Worm (Caenorhabditis elegans) whole organism, late embryonic: Measurements from ENCODE around the gene ace-3.

Experiments
- C38D4.7 ChIP-seq: fragments of 200-800 bp; sonication (Bioruptor generic); optimal IDR thresholded peaks from 2 replicates; lab custom pipeline; 2018; ENCODE audit warnings: mild to moderate bottlenecking, missing genetic modification characterization, moderate library complexity, missing compliant biosample characterization
- F13H6.1 ChIP-seq: sonication (generic microtip); optimal IDR thresholded peaks from 2 replicates; lab custom pipeline; 2016; ENCODE audit warnings: missing genetic modification characterization, missing compliant biosample characterization
- K02D7.2 ChIP-seq: sonication (generic microtip); optimal IDR thresholded peaks from 2 replicates; lab custom pipeline; 2017; ENCODE audit warnings: mild to moderate bottlenecking, missing genetic modification characterization, missing compliant biosample characterization
- T23F11.4 ChIP-seq: fragments of 200-800 bp; sonication (Bioruptor generic); optimal IDR thresholded peaks from 2 replicates; lab custom pipeline; 2018; ENCODE audit warnings: mild to moderate bottlenecking, missing genetic modification characterization, missing compliant biosample characterization
- Y22D7AL.16 ChIP-seq: sonication (generic microtip); optimal IDR thresholded peaks from 2 replicates; lab custom pipeline; 2016; ENCODE audit warnings: missing genetic modification characterization, missing compliant biosample characterization
- ahr-1 ChIP-seq: sonication (generic microtip); optimal IDR thresholded peaks from 2 replicates; lab custom pipeline; 2016; ENCODE audit warnings: missing genetic modification characterization, missing compliant biosample characterization
- ceh-18 ChIP-seq: sonication (generic microtip); optimal IDR thresholded peaks from 2 replicates; lab custom pipeline; 2016; ENCODE audit warnings: missing genetic modification characterization, missing compliant biosample characterization
- ceh-2 ChIP-seq: sonication (generic microtip); optimal IDR thresholded peaks from 2 replicates; lab custom pipeline; 2016; ENCODE audit warnings: missing genotype, missing genetic modification characterization, missing compliant biosample characterization
- ceh-22 ChIP-seq: sonication (generic microtip); optimal IDR thresholded peaks from 2 replicates; lab custom pipeline; 2017; ENCODE audit warnings: missing biosample characterization, missing genetic modification characterization
- ceh-24 ChIP-seq: sonication (generic microtip); optimal IDR thresholded peaks from 2 replicates; lab custom pipeline; 2016; ENCODE audit warnings: mild to moderate bottlenecking, missing genetic modification characterization, missing compliant biosample characterization
- ceh-31 ChIP-seq: sonication (generic microtip); optimal IDR thresholded peaks from 2 replicates; lab custom pipeline; 2016; ENCODE audit warnings: missing genetic modification characterization, missing compliant biosample characterization
- ceh-34 ChIP-seq: sonication (generic microtip); optimal IDR thresholded peaks from 2 replicates; lab custom pipeline; 2016; ENCODE audit warnings: mild to moderate bottlenecking, missing genetic modification characterization, missing compliant biosample characterization
- ceh-9 ChIP-seq: sonication (generic microtip); optimal IDR thresholded peaks from 2 replicates; lab custom pipeline; 2016; ENCODE audit warnings: mild to moderate bottlenecking, missing genetic modification characterization, inconsistent platforms, missing compliant biosample characterization
- che-1 ChIP-seq: sonication (generic microtip); optimal IDR thresholded peaks from 2 replicates; lab custom pipeline; 2016; ENCODE audit warnings: mild to moderate bottlenecking, missing genetic modification characterization, missing compliant biosample characterization
- elt-4 ChIP-seq: sonication (generic microtip); optimal IDR thresholded peaks from 2 replicates; lab custom pipeline; 2016; ENCODE audit warnings: missing genetic modification characterization, missing compliant biosample characterization
- eyg-1 ChIP-seq: sonication (generic microtip); optimal IDR thresholded peaks from 2 replicates; lab custom pipeline; 2016; ENCODE audit warnings: missing genotype, missing genetic modification characterization, missing compliant biosample characterization
- fkh-10 ChIP-seq: fragments of 150-350 bp; optimal IDR thresholded peaks from 2 replicates; lab custom pipeline; 2014; ENCODE audit warnings: missing biosample characterization, missing genetic modification reagents, missing genetic modification characterization
- hlh-30 ChIP-seq: sonication (generic microtip); optimal IDR thresholded peaks from 2 replicates; lab custom pipeline; 2017; ENCODE audit warnings: antibody characterized with exemption, missing genetic modification characterization, missing compliant biosample characterization; ENCODE audit not compliant: insufficient read depth
- madf-2 ChIP-seq: sonication (generic microtip); optimal IDR thresholded peaks from 2 replicates; lab custom pipeline; 2017; ENCODE audit warnings: missing genetic modification characterization, missing compliant biosample characterization
- nfya-1 ChIP-seq: sonication (generic microtip); optimal IDR thresholded peaks from 2 replicates; lab custom pipeline; 2017; ENCODE audit warnings: missing genetic modification characterization, mild to moderate bottlenecking, missing compliant biosample characterization, antibody characterized with exemption, moderate library complexity
- npax-4 ChIP-seq: sonication (generic microtip); optimal IDR thresholded peaks from 2 replicates; lab custom pipeline; 2016; ENCODE audit warnings: missing genetic modification characterization, missing compliant biosample characterization
- pag-3 ChIP-seq: sonication (generic microtip); optimal IDR thresholded peaks from 2 replicates; lab custom pipeline; 2016; ENCODE audit warnings: missing compliant biosample characterization, missing genetic modification characterization, borderline replicate concordance
- pax-1 ChIP-seq: fragments of 150-350 bp; optimal IDR thresholded peaks from 2 replicates; lab custom pipeline; 2014; ENCODE audit warnings: missing biosample characterization, missing genetic modification characterization
- pha-2 ChIP-seq: sonication (generic microtip); optimal IDR thresholded peaks from 2 replicates; lab custom pipeline; 2017; ENCODE audit warnings: mild to moderate bottlenecking, missing genetic modification characterization, missing compliant biosample characterization
- pha-4 ChIP-seq: fragments of 150-350 bp; optimal IDR thresholded peaks from 2 replicates; lab custom pipeline; 2018; ENCODE audit warnings: missing biosample characterization, missing genetic modification reagents, missing genetic modification characterization
- pqm-1 ChIP-seq: sonication (generic microtip); optimal IDR thresholded peaks from 2 replicates; lab custom pipeline; 2016; ENCODE audit warnings: missing genetic modification characterization, missing compliant biosample characterization
- ref-2 ChIP-seq: sonication (generic microtip); optimal IDR thresholded peaks from 2 replicates; lab custom pipeline; 2016; ENCODE audit warnings: missing genetic modification characterization, missing compliant biosample characterization
- sdc-2 ChIP-seq: sonication (generic microtip); optimal IDR thresholded peaks from 2 replicates; lab custom pipeline; 2016; ENCODE audit warnings: missing genotype, missing genetic modification characterization, missing compliant biosample characterization
- sox-2 ChIP-seq: fragments of 200-800 bp; sonication (Bioruptor generic); IDR thresholded peaks from 2 replicates; pipeline ENCODE4 v1.3.6; 2022; ENCODE audit warnings: missing genetic modification reagents, missing genetic modification characterization, missing compliant biosample characterization
- sox-4 ChIP-seq: sonication (generic microtip); optimal IDR thresholded peaks from 2 replicates; lab custom pipeline; 2017; ENCODE audit warnings: mild to moderate bottlenecking, missing genetic modification characterization, inconsistent platforms, missing compliant biosample characterization
- ttx-3 ChIP-seq: sonication (generic microtip); optimal IDR thresholded peaks from 2 replicates; lab custom pipeline; 2016; ENCODE audit warnings: missing genetic modification reagents, missing genetic modification characterization, missing compliant biosample characterization
- unc-3 ChIP-seq, 2 experiments: fragments of 200-800 bp in 1 of 2; sonication (Bioruptor generic) in 1 of 2; sonication (generic microtip) in 1 of 2; conservative IDR thresholded peaks in 1 of 2; optimal IDR thresholded peaks in 1 of 2; 2 replicates each; pipeline versions ENCODE4 v1.3.6 to Lab custom; 2016 to 2022; ENCODE audit warnings: missing compliant biosample characterization in 2 of 2, missing genetic modification characterization in 2 of 2, missing genetic modification reagents in 1 of 2
- unc-42 ChIP-seq: sonication (generic microtip); optimal IDR thresholded peaks from 2 replicates; lab custom pipeline; 2016; ENCODE audit warnings: missing genotype, missing genetic modification characterization, missing compliant biosample characterization
- unc-86 ChIP-seq: sonication (generic microtip); optimal IDR thresholded peaks from 2 replicates; lab custom pipeline; 2016; ENCODE audit warnings: missing genetic modification characterization, missing compliant biosample characterization
- zip-5 ChIP-seq: sonication (generic microtip); optimal IDR thresholded peaks from 2 replicates; lab custom pipeline; 2016; ENCODE audit warnings: missing genetic modification characterization, missing compliant biosample characterization

ace-3 gene

ce11 chrII:14252057-14252456 lies 46.6 kb downstream of the ace-3 start, which contains the start of gene Y54G11A.2:
Gene Y54G11A.2 (plus strand): TSS chrII:14252357.
- no peak for TF ChIP-seq pqm-1
- TF ChIP-seq che-1 (tag; lab: Kevin White, UChicago): no peak
- TF ChIP-seq T23F11.4 (GFP tag; lab: Kevin White, UChicago): no peak
- TF ChIP-seq unc-42 (tag; lab: Kevin White, UChicago): no peak
- no peak for TF ChIP-seq sox-4 (tag; lab: Kevin White, UChicago)
- no peak for TF ChIP-seq ceh-34 (tag; lab: Kevin White, UChicago)
- TF ChIP-seq npax-4: no peak
- TF ChIP-seq pag-3: no peak

DNA sequence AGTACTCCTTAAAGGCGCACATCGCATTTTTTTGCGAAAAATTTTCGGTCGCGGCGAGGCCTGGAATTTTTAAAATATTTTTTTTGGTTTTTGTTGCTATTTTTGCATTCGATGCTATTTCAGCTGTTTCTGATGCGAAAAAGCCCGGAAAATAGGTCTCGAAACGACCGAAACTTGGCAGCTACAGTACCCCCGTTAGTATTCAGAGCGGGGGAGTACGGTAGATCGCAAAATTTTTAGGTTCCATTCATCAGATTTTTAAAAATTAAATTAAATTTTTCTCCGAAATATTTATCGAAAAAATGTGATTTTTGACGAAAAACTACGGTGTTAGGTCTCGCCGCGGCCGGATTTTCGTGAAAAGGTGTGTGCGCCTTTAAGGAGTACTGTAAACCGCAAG lies 50.4 kb downstream of the ace-3 start:
- TF ChIP-seq hlh-30 (tag; lab: Kevin White, UChicago) (no peak), pax-1 (tag; lab: Kevin White, UChicago) (no peak), F13H6.1 (tag; lab: Kevin White, UChicago) (no peak), sox-2 (GFP tag; lab: Robert Waterston, UW) (no peak), ref-2 (tag; lab: Kevin White, UChicago) (no peak), pha-2 (tag; lab: Kevin White, UChicago) (no peak), sox-4 (tag; lab: Kevin White, UChicago) (no peak), ahr-1 (tag; lab: Kevin White, UChicago) (no peak), zip-5 (tag; lab: Kevin White, UChicago) (no peak), ceh-2 (tag; lab: Kevin White, UChicago) (no peak), Y22D7AL.16 (tag; lab: Kevin White, UChicago) (no peak), ceh-34 (tag; lab: Kevin White, UChicago) (no peak), pag-3 (no peak), nfya-1 (tag; lab: Kevin White, UChicago) (no peak), ceh-18 (tag; lab: Kevin White, UChicago) (no peak), ceh-22 (no peak)
- TF ChIP-seq, all 69 proteins: peak for 0

DNA sequence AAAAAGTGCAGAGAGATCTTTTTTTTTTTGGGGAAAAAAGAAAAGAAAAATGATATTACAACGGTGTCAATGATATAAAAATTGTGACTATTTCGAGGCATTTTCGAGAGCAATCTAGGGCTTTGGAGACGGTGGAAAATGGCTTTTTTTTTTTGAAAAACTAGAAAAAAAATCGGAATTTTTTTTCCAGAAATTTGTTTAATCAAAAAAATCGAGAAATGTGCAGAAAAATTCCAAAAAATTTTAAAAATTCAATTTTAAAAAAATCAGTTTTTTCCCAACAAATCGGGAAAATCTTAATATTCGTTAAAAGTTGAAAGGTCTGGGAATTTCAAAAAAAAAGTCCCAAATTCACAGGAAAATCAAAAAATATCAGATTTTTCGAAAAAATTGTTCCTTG lies 51.3 kb downstream of the ace-3 start, which contains the start of gene Y54G11A.19:
Y54G11A.19 (minus strand) TSS at position 101 of the 400 bp plus-strand sequence.
- TF ChIP-seq zip-5 (tag; lab: Kevin White, UChicago): no peak
- TF ChIP-seq ceh-9 (tag; lab: Kevin White, UChicago): no peak
- TF ChIP-seq ceh-18 (tag; lab: Kevin White, UChicago): no peak
- no peak for TF ChIP-seq eyg-1 (tag; lab: Kevin White, UChicago)
- no peak for TF ChIP-seq elt-4 (tag; lab: Kevin White, UChicago)
- no peak for TF ChIP-seq ceh-31
- no peak for TF ChIP-seq che-1 (tag; lab: Kevin White, UChicago)
- TF ChIP-seq C38D4.7: no peak
- TF ChIP-seq fkh-10: no peak
- no peak for TF ChIP-seq madf-2 (tag; lab: Kevin White, UChicago)
- no peak for TF ChIP-seq pha-4
- TF ChIP-seq unc-3 (GFP tag; conservative IDR thresholded peaks at IDR 0.05; lab: Robert Waterston, UW): no peak
- TF ChIP-seq unc-3 (tag; optimal IDR thresholded peaks at IDR 0.05; lab: Kevin White, UChicago): no peak
- TF ChIP-seq, all 69 proteins: peak for 0

- TF ChIP-seq che-1 (tag; lab: Kevin White, UChicago) (no peak), pax-1 (tag; lab: Kevin White, UChicago) (no peak), K02D7.2 (tag; lab: Kevin White, UChicago) (no peak), ceh-24 (tag; lab: Kevin White, UChicago) (no peak), ceh-18 (tag; lab: Kevin White, UChicago) (no peak), unc-86 (tag; lab: Kevin White, UChicago) (no peak), C38D4.7 (no peak), sdc-2 (tag; lab: Kevin White, UChicago) (no peak), ttx-3 (no peak), pha-2 (tag; lab: Kevin White, UChicago) (no peak), pqm-1 (no peak)
Measured at ce11 chrII:14257943-14258342, 52.5 kb downstream of the ace-3 start.
